Fruit fly (Drosophila melanogaster) whole organism, embryonic: ENCODE data around the gene Lsm12a.

ENCODE experiments used
- Asciz ChIP-seq: fragments of 200-800 bp; sonication (Bioruptor generic); optimal IDR thresholded peaks from 2 replicates; lab custom pipeline; 2017; ENCODE audit warnings: missing biosample characterization, mild to moderate bottlenecking, missing genetic modification characterization, missing genetic modification reagents
- B-H1 ChIP-seq: fragments of 200-800 bp; sonication (Bioruptor generic); IDR thresholded peaks from 3 replicates; pipeline ENCODE4 v1.3.6; 2022; ENCODE audit warnings: missing biosample characterization, missing genetic modification characterization
- BEAF-32 ChIP-seq: fragments of 200-800 bp; sonication (Bioruptor generic); optimal IDR thresholded peaks from 3 replicates; lab custom pipeline; 2017; ENCODE audit warnings: missing biosample characterization, missing genetic modification characterization, mild to moderate bottlenecking, moderate library complexity, missing genetic modification reagents
- Bgb ChIP-seq: fragments of 200-800 bp; sonication (Bioruptor generic); IDR thresholded peaks from 2 replicates; pipeline ENCODE4 v1.3.6; 2022; ENCODE audit warnings: missing biosample characterization, missing genetic modification characterization; ENCODE audit not compliant: partially characterized antibody
- C15 ChIP-seq: fragments of 200-800 bp; sonication (Bioruptor generic); IDR thresholded peaks from 3 replicates; pipeline ENCODE4 v1.3.6; 2022; ENCODE audit warnings: missing biosample characterization, missing genetic modification characterization
- CG11085 ChIP-seq: fragments of 200-800 bp; sonication (Bioruptor generic); IDR thresholded peaks from 2 replicates; pipeline ENCODE4 v1.3.6; 2022; ENCODE audit warnings: missing biosample characterization, missing genetic modification characterization
- CG12104 ChIP-seq: fragments of 200-800 bp; sonication (Bioruptor generic); optimal IDR thresholded peaks from 3 replicates; lab custom pipeline; 2016; ENCODE audit warnings: missing biosample characterization, missing genetic modification characterization
- CG12219 ChIP-seq: fragments of 200-800 bp; sonication (Bioruptor generic); optimal IDR thresholded peaks from 3 replicates; lab custom pipeline; 2018; ENCODE audit warnings: missing biosample characterization, mild to moderate bottlenecking, missing genetic modification characterization
- CG13424 ChIP-seq: fragments of 200-800 bp; sonication (Bioruptor generic); optimal IDR thresholded peaks from 2 replicates; lab custom pipeline; 2019; ENCODE audit warnings: missing biosample characterization, mild to moderate bottlenecking, missing genetic modification characterization, moderate library complexity
- CG14014 ChIP-seq: fragments of 200-800 bp; sonication (Bioruptor generic); IDR thresholded peaks from 2 replicates; pipeline ENCODE4 v1.3.6; 2022; ENCODE audit warnings: missing biosample characterization, missing genetic modification characterization
- CG1647 ChIP-seq: fragments of 200-800 bp; sonication (Bioruptor generic); optimal IDR thresholded peaks from 3 replicates; lab custom pipeline; 2016; ENCODE audit warnings: missing biosample characterization, missing genetic modification characterization
- CG16779 ChIP-seq: fragments of 200-800 bp; sonication (Bioruptor generic); IDR thresholded peaks from 2 replicates; pipeline ENCODE4 v1.3.6; 2022; ENCODE audit warnings: missing biosample characterization, missing genetic modification characterization
- CG17359 ChIP-seq: fragments of 200-800 bp; sonication (Bioruptor generic); optimal IDR thresholded peaks from 3 replicates; lab custom pipeline; 2018; ENCODE audit warnings: missing biosample characterization, mild to moderate bottlenecking, missing genetic modification characterization, moderate library complexity
- CG18476 ChIP-seq: fragments of 200-800 bp; sonication (Bioruptor generic); optimal IDR thresholded peaks from 2 replicates; lab custom pipeline; 2016; ENCODE audit warnings: missing biosample characterization, mild to moderate bottlenecking, missing genetic modification characterization
- CG31224 ChIP-seq: fragments of 200-800 bp; sonication (Bioruptor generic); IDR thresholded peaks from 2 replicates; pipeline ENCODE4 v1.3.6; 2022; ENCODE audit warnings: missing biosample characterization, missing genetic modification characterization
- CG3281 ChIP-seq: fragments of 200-800 bp; sonication (Bioruptor generic); optimal IDR thresholded peaks from 3 replicates; lab custom pipeline; 2017; ENCODE audit warnings: missing biosample characterization, mild to moderate bottlenecking, missing genetic modification characterization
- CG3838 ChIP-seq: fragments of 200-800 bp; sonication (Bioruptor generic); optimal IDR thresholded peaks from 3 replicates; lab custom pipeline; 2016; ENCODE audit warnings: missing biosample characterization, missing genetic modification characterization
- CG6791 ChIP-seq: fragments of 200-800 bp; sonication (Bioruptor generic); IDR thresholded peaks from 3 replicates; pipeline ENCODE4 v1.3.6; 2022; ENCODE audit warnings: missing biosample characterization, missing genetic modification characterization; ENCODE audit not compliant: partially characterized antibody
- CG8388 ChIP-seq: fragments of 200-800 bp; sonication (Bioruptor generic); optimal IDR thresholded peaks from 2 replicates; lab custom pipeline; 2019; ENCODE audit warnings: missing biosample characterization, mild to moderate bottlenecking, missing genetic modification characterization, moderate library complexity
- CG9215 ChIP-seq: fragments of 200-800 bp; sonication (Bioruptor generic); IDR thresholded peaks from 2 replicates; pipeline ENCODE4 v1.3.6; 2022; ENCODE audit warnings: missing biosample characterization, missing genetic modification characterization
- CG9797 ChIP-seq: fragments of 200-800 bp; sonication (Bioruptor generic); optimal IDR thresholded peaks from 3 replicates; lab custom pipeline; 2018; ENCODE audit warnings: missing biosample characterization, mild to moderate bottlenecking, missing genetic modification characterization
- Dad ChIP-seq: fragments of 200-800 bp; sonication (Bioruptor generic); optimal IDR thresholded peaks from 3 replicates; lab custom pipeline; 2016; ENCODE audit warnings: missing biosample characterization, missing genetic modification characterization
- Dek ChIP-seq: fragments of 200-800 bp; sonication (Bioruptor generic); optimal IDR thresholded peaks from 3 replicates; lab custom pipeline; 2019; ENCODE audit warnings: missing biosample characterization, mild to moderate bottlenecking, missing genetic modification characterization, moderate library complexity
- Dfd ChIP-seq, 2 experiments: fragments of >200 bp; optimal IDR thresholded peaks; 2 replicates each; lab custom pipeline; 2017; ENCODE audit warnings: missing biosample characterization in 2 of 2, missing genetic modification characterization in 2 of 2
- Dll ChIP-seq: fragments of 200-800 bp; sonication (Bioruptor generic); IDR thresholded peaks from 4 replicates; pipeline ENCODE4 v1.3.6; 2022; ENCODE audit warnings: missing biosample characterization, missing genetic modification characterization; ENCODE audit not compliant: partially characterized antibody
- HLH54F ChIP-seq: fragments of 200-800 bp; sonication (Bioruptor generic); optimal IDR thresholded peaks from 3 replicates; lab custom pipeline; 2016; ENCODE audit warnings: missing biosample characterization, missing genetic modification characterization
- Hr51 ChIP-seq, 2 experiments: fragments of 200-800 bp; sonication (Bioruptor generic); optimal IDR thresholded peaks; 2 replicates in 1 of 2; 3 replicates in 1 of 2; lab custom pipeline; 2016 to 2018; ENCODE audit warnings: missing biosample characterization in 2 of 2, missing genetic modification characterization in 2 of 2, mild to moderate bottlenecking in 1 of 2, moderate library complexity in 1 of 2
- Mad ChIP-seq: fragments of 200-800 bp; sonication (Bioruptor generic); optimal IDR thresholded peaks from 2 replicates; lab custom pipeline; 2016; ENCODE audit warnings: missing biosample characterization, missing genetic modification characterization
- Rfx ChIP-seq: fragments of 200-800 bp; sonication (Bioruptor generic); IDR thresholded peaks from 2 replicates; pipeline ENCODE4 v1.3.6; 2022; ENCODE audit warnings: missing biosample characterization, missing genetic modification characterization
- Side ChIP-seq: fragments of 200-800 bp; sonication (Bioruptor generic); optimal IDR thresholded peaks from 2 replicates; lab custom pipeline; 2016; ENCODE audit warnings: missing biosample characterization, missing genetic modification characterization
- Spps ChIP-seq: fragments of 200-800 bp; sonication (Bioruptor generic); optimal IDR thresholded peaks from 2 replicates; lab custom pipeline; 2018; ENCODE audit warnings: missing biosample characterization, mild to moderate bottlenecking, missing genetic modification characterization
- Usf ChIP-seq: fragments of 200-800 bp; sonication (Bioruptor generic); optimal IDR thresholded peaks from 2 replicates; lab custom pipeline; 2017; ENCODE audit warnings: missing genotype, missing biosample characterization, missing genetic modification characterization
- bab2 ChIP-seq: fragments of 200-800 bp; sonication (Bioruptor generic); optimal IDR thresholded peaks from 2 replicates; lab custom pipeline; 2016; ENCODE audit warnings: missing biosample characterization, missing genetic modification characterization
- btn ChIP-seq: fragments of 200-800 bp; sonication (Bioruptor generic); optimal IDR thresholded peaks from 2 replicates; lab custom pipeline; 2016; ENCODE audit warnings: missing biosample characterization, missing genetic modification characterization
- cato ChIP-seq: fragments of 200-800 bp; sonication (Bioruptor generic); optimal IDR thresholded peaks from 2 replicates; lab custom pipeline; 2016; ENCODE audit warnings: missing biosample characterization, missing genetic modification characterization, borderline replicate concordance
- caup ChIP-seq: fragments of 200-800 bp; sonication (Bioruptor generic); optimal IDR thresholded peaks from 3 replicates; lab custom pipeline; 2017; ENCODE audit warnings: missing biosample characterization, mild to moderate bottlenecking, missing genetic modification characterization, moderate library complexity; ENCODE audit not compliant: severe bottlenecking
- dmrt11E ChIP-seq: fragments of 200-800 bp; sonication (Bioruptor generic); optimal IDR thresholded peaks from 3 replicates; lab custom pipeline; 2018; ENCODE audit warnings: missing biosample characterization, mild to moderate bottlenecking, missing genetic modification characterization, moderate library complexity
- dpn ChIP-seq, 2 experiments: fragments of 200-800 bp; sonication (Bioruptor generic); optimal IDR thresholded peaks; 3 replicates each; lab custom pipeline; 2016; ENCODE audit warnings: missing biosample characterization in 2 of 2, missing genetic modification characterization in 2 of 2
- hbn ChIP-seq: fragments of 200-800 bp; sonication (Bioruptor generic); IDR thresholded peaks from 2 replicates; pipeline ENCODE4 v1.3.6; 2022; ENCODE audit warnings: missing biosample characterization, missing genetic modification characterization; ENCODE audit not compliant: partially characterized antibody
- hth ChIP-seq: fragments of >200 bp; optimal IDR thresholded peaks from 2 replicates; lab custom pipeline; 2017; ENCODE audit warnings: inconsistent platforms
- lov ChIP-seq, 2 experiments: fragments of 200-800 bp in 1 of 2; fragments of >200 bp in 1 of 2; sonication (Bioruptor generic) in 1 of 2; IDR thresholded peaks in 1 of 2; optimal IDR thresholded peaks in 1 of 2; 2 replicates in 1 of 2; 3 replicates in 1 of 2; pipeline versions ENCODE4 v1.3.6 to Lab custom; 2017 to 2022; ENCODE audit warnings: missing biosample characterization in 1 of 2, missing genetic modification characterization in 1 of 2
- org-1 ChIP-seq: fragments of 200-800 bp; sonication (Bioruptor generic); optimal IDR thresholded peaks from 2 replicates; lab custom pipeline; 2017; ENCODE audit warnings: missing biosample characterization, missing genetic modification characterization
- otp ChIP-seq: fragments of 200-800 bp; sonication (Bioruptor generic); IDR thresholded peaks from 3 replicates; pipeline ENCODE4, ENCODE4 v1.3.6; 2022; ENCODE audit warnings: missing biosample characterization, missing genetic modification characterization
- pan ChIP-seq, 4 experiments: fragments of >200 bp in 3 of 4; fragments of 200-800 bp in 1 of 4; sonication (Bioruptor generic) in 1 of 4; optimal IDR thresholded peaks in 3 of 4; IDR thresholded peaks in 1 of 4; 2 replicates each; pipeline versions ENCODE4 v1.3.6 to Lab custom; 2017 to 2022; ENCODE audit warnings: missing biosample characterization in 2 of 4, missing genetic modification characterization in 2 of 4, mixed read lengths in 1 of 4
- pros ChIP-seq: fragments of 200-800 bp; sonication (Bioruptor generic); optimal IDR thresholded peaks from 3 replicates; lab custom pipeline; 2019; ENCODE audit warnings: missing biosample characterization, mild to moderate bottlenecking, missing genetic modification characterization, moderate library complexity
- tin ChIP-seq: fragments of 200-800 bp; sonication (Bioruptor generic); optimal IDR thresholded peaks from 3 replicates; lab custom pipeline; 2016; ENCODE audit warnings: missing biosample characterization, missing genetic modification characterization
- wor ChIP-seq: fragments of 200-800 bp; sonication (Bioruptor generic); IDR thresholded peaks from 2 replicates; pipeline ENCODE4 v1.3.6; 2022; ENCODE audit warnings: missing biosample characterization, missing genetic modification characterization
- zfh2 ChIP-seq: fragments of 200-800 bp; sonication (Bioruptor generic); optimal IDR thresholded peaks from 2 replicates; lab custom pipeline; 2016; ENCODE audit warnings: missing biosample characterization, missing genetic modification characterization

The Lsm12a gene

dm6 chrX:12006678-12007441 is 11.6 kb upstream of the Lsm12a start, which contains the start of gene CG1806 (continued):
- TF ChIP-seq Side (no peak), Dfd (GFP tag; optimal IDR thresholded peaks at IDR 0.05; lab: Kevin White, UChicago) (no peak), CG17359 (tag; lab: Kevin White, UChicago) (no peak), CG11085 (GFP tag; lab: Robert Waterston, UW) (no peak), CG9797 (GFP tag; lab: Kevin White, UChicago) (no peak), C15 (GFP tag; lab: Robert Waterston, UW) (no peak), cato (GFP tag; lab: Kevin White, UChicago) (no peak), CG1647 (GFP tag; lab: Kevin White, UChicago) (no peak), Hr51 (GFP tag; optimal IDR thresholded peaks at IDR 0.05; lab: Kevin White, UChicago) (no peak), lov (optimal IDR thresholded peaks at IDR 0.05; lab: Kevin White, UChicago) (no peak), lov (GFP tag; IDR thresholded peaks at IDR 0.05; lab: Robert Waterston, UW) (0 out of 3 replicates have a peak, but pooled peaks have one; percentile 43), caup (no peak), CG13424 (tag; lab: Kevin White, UChicago) (no peak), org-1 (GFP tag; lab: Kevin White, UChicago) (no peak), Dad (GFP tag; lab: Kevin White, UChicago) (no peak), zfh2 (GFP tag; lab: Kevin White, UChicago) (no peak), Bgb (GFP tag; lab: Robert Waterston, UW) (no peak), CG18476 (GFP tag; lab: Kevin White, UChicago) (no peak), pros (GFP tag; lab: Kevin White, UChicago) (no peak), hbn (peak; percentile 34; the same call in 1 of the 2 replicates), otp (GFP tag; lab: Robert Waterston, UW) (peak; percentile 22; the same call in 1 of the 3 replicates), wor (GFP tag; lab: Robert Waterston, UW) (no peak), HLH54F (GFP tag; lab: Kevin White, UChicago) (no peak), CG3838 (GFP tag; lab: Kevin White, UChicago) (no peak), tin (GFP tag; lab: Kevin White, UChicago) (no peak), Mad (no peak), Asciz (GFP tag; lab: Kevin White, UChicago) (no peak), hth (lab: Kevin White, UChicago) (no peak), CG8388 (GFP tag; lab: Kevin White, UChicago) (no peak), Usf (GFP tag; lab: Kevin White, UChicago) (no peak), btn (GFP tag; lab: Kevin White, UChicago) (no peak), CG14014 (GFP tag; lab: Robert Waterston, UW) (peak; percentile 27; the same call in 1 of the 2 replicates), B-H1 (GFP tag; lab: Robert Waterston, UW) (no peak), CG3281 (GFP tag; lab: Kevin White, UChicago) (no peak), Spps (no peak), dmrt11E (tag; lab: Kevin White, UChicago) (no peak), dpn (GFP tag; optimal IDR thresholded peaks at IDR 0.05; lab: Kevin White, UChicago) (no peak), CG31224 (GFP tag; lab: Robert Waterston, UW) (no peak), CG9215 (GFP tag; lab: Robert Waterston, UW) (no peak), Dll (GFP tag; lab: Robert Waterston, UW) (0 out of 4 replicates have a peak, but pooled peaks have one; percentile 51), BEAF-32 (GFP tag; lab: Kevin White, UChicago) (no peak), pan (optimal IDR thresholded peaks at IDR 0.05; lab: Kevin White, UChicago) (no peak), pan (GFP tag; optimal IDR thresholded peaks at IDR 0.05 in 1 of 2, IDR thresholded peaks at IDR 0.05 in 1 of 2) (peak in 1 of 2 experiments; percentile 18), CG12219 (GFP tag; lab: Kevin White, UChicago) (no peak), CG6791 (GFP tag; lab: Robert Waterston, UW) (no peak), CG12104 (GFP tag; lab: Kevin White, UChicago) (no peak), Rfx (GFP tag; lab: Robert Waterston, UW) (peak; percentile 24; the same call in 1 of the 2 replicates), bab2 (GFP tag; lab: Kevin White, UChicago) (no peak), CG16779 (GFP tag; lab: Robert Waterston, UW) (no peak), Dek (tag; lab: Kevin White, UChicago) (no peak)
